Worm (Caenorhabditis elegans): ENCODE measurements around the gene npr-15.

DNA sequence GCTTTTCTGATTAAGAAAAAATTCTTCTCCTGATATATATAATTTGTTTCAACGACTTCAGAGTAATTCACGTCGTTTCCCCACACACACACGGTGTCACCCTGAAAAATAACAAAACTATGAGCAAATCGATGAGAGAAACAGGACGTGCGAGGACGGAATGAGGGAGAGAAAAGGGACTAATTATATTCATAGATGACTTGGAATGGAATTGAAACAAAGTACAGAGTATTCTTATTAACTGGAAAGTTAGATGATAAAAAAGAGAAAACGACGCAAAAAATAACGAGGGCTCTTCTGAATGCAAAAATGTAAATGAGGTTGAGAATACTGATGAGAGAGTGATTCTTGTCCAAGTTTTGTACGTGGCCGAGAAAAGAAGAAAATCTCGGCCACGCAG lies 24.1 kb downstream of the npr-15 start, which contains the start of gene C46F11.6:
- no peak for TF ChIP-seq lin-40 (tag; optimal IDR thresholded peaks at IDR 0.05)
- no peak for TF ChIP-seq attf-5 (GFP tag; optimal IDR thresholded peaks at IDR 0.05)
- TF ChIP-seq sdz-38 (tag; optimal IDR thresholded peaks at IDR 0.05), result no peak
- no peak for TF ChIP-seq snpc-4 (GFP tag; optimal IDR thresholded peaks at IDR 0.05)
- no peak for TF ChIP-seq snpc-4 (tag; optimal IDR thresholded peaks at IDR 0.05)
- TF ChIP-seq ceh-27 (GFP tag; optimal IDR thresholded peaks at IDR 0.05), result no peak
- no peak for TF ChIP-seq hrde-1 (tag; optimal IDR thresholded peaks at IDR 0.05; ENCODE audit: borderline replicate concordance)
- no peak for TF ChIP-seq snpc-3.4 (tag; optimal IDR thresholded peaks at IDR 0.05)
- no peak for TF ChIP-seq F49E8.2 (tag; optimal IDR thresholded peaks at IDR 0.05; ENCODE audit: insufficient read depth)

All from whole organism, young adult.